Worm (Caenorhabditis elegans) whole organism, L4/young adult: ENCODE results near the gene crh-2.

Experiments
- W03F9.2 ChIP-seq: fragments of 150-350 bp; optimal IDR thresholded peaks from 2 replicates; lab custom pipeline; 2014; ENCODE audit warnings: missing biosample characterization, missing genetic modification characterization
- dao-5 ChIP-seq: sonication (generic microtip); optimal IDR thresholded peaks from 2 replicates; lab custom pipeline; 2016; ENCODE audit warnings: missing genotype, missing genetic modification characterization, moderate library complexity, missing compliant biosample characterization

ce11 chrII:5210830-5211229 lies 23.5 kb upstream of the crh-2 start, which contains the start of gene C34F11.8:
- TF ChIP-seq dao-5 (tag; lab: Kevin White, UChicago) (no peak), W03F9.2 (tag; lab: Kevin White, UChicago) (no peak)
